Worm (Caenorhabditis elegans) whole organism, late embryonic: ENCODE data around the gene rnh-2.

Experiments used
- che-1 ChIP-seq: sonication (generic microtip); optimal IDR thresholded peaks from 2 replicates; lab custom pipeline; 2016; ENCODE audit warnings: mild to moderate bottlenecking, missing genetic modification characterization, missing compliant biosample characterization
- hlh-8 ChIP-seq: sonication (generic microtip); optimal IDR thresholded peaks from 2 replicates; lab custom pipeline; 2016; ENCODE audit warnings: missing genotype, missing genetic modification characterization, missing compliant biosample characterization
- nfya-1 ChIP-seq: sonication (generic microtip); optimal IDR thresholded peaks from 2 replicates; lab custom pipeline; 2017; ENCODE audit warnings: missing genetic modification characterization, mild to moderate bottlenecking, missing compliant biosample characterization, antibody characterized with exemption, moderate library complexity
- pax-1 ChIP-seq: fragments of 150-350 bp; optimal IDR thresholded peaks from 2 replicates; lab custom pipeline; 2014; ENCODE audit warnings: missing biosample characterization, missing genetic modification characterization
- pha-4 ChIP-seq: fragments of 150-350 bp; optimal IDR thresholded peaks from 2 replicates; lab custom pipeline; 2018; ENCODE audit warnings: missing biosample characterization, missing genetic modification reagents, missing genetic modification characterization
- sox-2 ChIP-seq: fragments of 200-800 bp; sonication (Bioruptor generic); IDR thresholded peaks from 2 replicates; pipeline ENCODE4 v1.3.6; 2022; ENCODE audit warnings: missing genetic modification reagents, missing genetic modification characterization, missing compliant biosample characterization
- unc-55 ChIP-seq: sonication (generic microtip); optimal IDR thresholded peaks from 2 replicates; lab custom pipeline; 2017; ENCODE audit warnings: missing biosample characterization, missing genetic modification reagents, missing genetic modification characterization
- zip-5 ChIP-seq: sonication (generic microtip); optimal IDR thresholded peaks from 2 replicates; lab custom pipeline; 2016; ENCODE audit warnings: missing genetic modification characterization, missing compliant biosample characterization

DNA sequence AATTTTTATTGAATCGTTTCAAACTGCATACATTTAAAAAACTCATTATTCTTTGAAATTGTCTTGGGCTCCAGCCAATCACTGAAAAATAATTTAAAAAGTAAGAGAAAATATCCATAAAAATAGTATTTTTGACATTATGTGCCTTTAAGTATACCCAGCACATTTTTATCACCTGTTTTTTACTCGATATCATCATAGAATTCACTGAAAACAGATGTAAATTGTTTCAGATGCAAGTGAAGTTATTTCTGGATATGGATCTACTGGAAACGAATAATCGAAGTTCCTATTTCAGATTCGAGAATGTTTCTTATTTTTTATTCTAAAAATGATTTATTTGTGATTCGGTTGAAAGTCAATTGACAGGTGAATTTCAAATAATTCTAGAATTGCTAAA lies 37.6 kb downstream of the rnh-2 start:
- TF ChIP-seq nfya-1 (tag; lab: Kevin White, UChicago) (no peak), hlh-8 (tag; lab: Kevin White, UChicago) (no peak), pha-4 (no peak), unc-55 (GFP tag; lab: Kevin White, UChicago) (no peak), sox-2 (GFP tag; lab: Robert Waterston, UW) (no peak), pax-1 (no peak), zip-5 (tag; lab: Kevin White, UChicago) (no peak), che-1 (no peak)
